Worm (Caenorhabditis elegans): Measurements from ENCODE around the gene F13H6.5.

The F13H6.5 gene

DNA sequence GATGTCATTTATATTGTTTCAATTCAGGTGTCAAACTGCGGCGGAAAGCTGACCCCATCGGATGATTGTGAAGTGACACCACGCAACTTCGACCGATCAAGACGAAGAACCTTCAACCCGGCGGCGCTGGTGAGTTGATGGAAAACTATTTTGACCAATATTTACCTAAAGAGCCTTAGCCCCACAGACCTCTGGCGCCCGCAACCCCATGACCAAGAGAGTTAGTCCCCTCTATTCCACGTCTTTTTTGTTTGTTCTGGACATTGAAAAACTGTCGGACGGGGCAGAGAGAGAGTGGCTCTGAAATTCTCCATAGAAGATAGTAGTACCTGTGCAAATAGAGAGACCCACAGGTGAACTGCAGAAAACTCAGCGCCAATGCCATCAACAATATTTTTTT is 16.0 kb downstream of the F13H6.5 start:
- no peak for TF ChIP-seq T22C8.4 (GFP tag; IDR thresholded peaks at IDR 0.05)
- TF ChIP-seq med-1 (GFP tag; optimal IDR thresholded peaks at IDR 0.05; ENCODE audit: insufficient read depth): no peak
- no peak for TF ChIP-seq klf-2 (GFP tag; conservative IDR thresholded peaks at IDR 0.05)

DNA sequence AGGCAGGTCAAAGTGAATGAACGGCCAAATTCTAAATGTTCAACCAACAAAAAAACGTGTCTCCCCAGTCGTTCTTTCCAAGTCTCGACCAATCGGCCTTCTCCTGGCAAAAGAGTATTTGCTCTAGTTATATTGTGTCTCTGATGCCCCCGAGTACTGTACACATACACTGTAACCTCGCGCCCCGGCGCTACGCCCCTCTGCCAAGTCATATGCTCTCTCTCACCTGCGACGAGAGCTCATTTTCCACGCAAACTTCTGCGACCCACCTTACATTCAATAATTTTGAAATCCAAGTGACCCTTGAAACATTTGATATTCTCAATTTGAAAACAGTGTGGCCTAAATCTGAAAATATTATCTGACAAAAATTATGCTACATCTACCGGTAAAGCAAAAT is 17.5 kb downstream of the F13H6.5 start:
- TF ChIP-seq ref-1 (GFP tag; conservative IDR thresholded peaks at IDR 0.05): no peak
- no peak for TF ChIP-seq ztf-29 (GFP tag; IDR thresholded peaks at IDR 0.05)
- TF ChIP-seq tab-1 (GFP tag; IDR thresholded peaks at IDR 0.05): no peak
- TF ChIP-seq med-1 (GFP tag; optimal IDR thresholded peaks at IDR 0.05; ENCODE audit: insufficient read depth): no peak
- TF ChIP-seq klf-2 (GFP tag; conservative IDR thresholded peaks at IDR 0.05): no peak
- TF ChIP-seq ztf-23 (GFP tag; IDR thresholded peaks at IDR 0.05): no peak
- no peak for TF ChIP-seq flt-1 (GFP tag; IDR thresholded peaks at IDR 0.05)
- no peak for TF ChIP-seq T22C8.4 (GFP tag; IDR thresholded peaks at IDR 0.05)

DNA sequence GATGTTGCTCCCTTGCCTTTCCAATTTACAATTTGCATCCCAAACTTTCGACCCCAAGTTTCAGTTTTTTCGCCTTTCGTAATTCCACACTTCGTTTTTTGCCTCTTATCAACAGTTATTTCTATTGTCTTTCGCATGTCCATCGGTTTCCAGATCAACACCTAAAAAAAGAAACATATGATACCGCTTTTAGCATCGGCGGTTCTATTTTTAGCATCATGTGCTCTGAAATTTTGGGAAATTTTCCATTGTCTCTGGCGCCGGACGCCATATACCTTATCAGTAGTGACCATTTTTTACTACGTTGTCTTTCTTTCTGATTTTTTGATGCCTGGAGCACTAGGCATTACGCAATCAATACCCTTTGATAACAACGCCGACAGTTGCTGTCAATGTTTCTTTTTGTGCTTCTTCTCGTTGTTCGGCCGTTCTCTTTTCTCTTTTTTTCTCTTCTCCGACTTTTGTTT is 18.7 kb downstream of the F13H6.5 start, which contains the start of gene bcl-11:
TSS of gene bcl-11 (plus strand) at position 51 of the 467 bp plus-strand sequence.
- no peak for TF ChIP-seq med-1 (GFP tag; optimal IDR thresholded peaks at IDR 0.05; ENCODE audit: insufficient read depth)
- no peak for TF ChIP-seq ztf-23 (GFP tag; IDR thresholded peaks at IDR 0.05)
- TF ChIP-seq flt-1 (GFP tag; IDR thresholded peaks at IDR 0.05): no peak
- TF ChIP-seq tab-1 (GFP tag; IDR thresholded peaks at IDR 0.05): no peak
- no peak for TF ChIP-seq ztf-29 (GFP tag; IDR thresholded peaks at IDR 0.05)
- no peak for TF ChIP-seq T22C8.4 (GFP tag; IDR thresholded peaks at IDR 0.05)
- TF ChIP-seq klf-2 (GFP tag; conservative IDR thresholded peaks at IDR 0.05): no peak
- no peak for TF ChIP-seq ref-1 (GFP tag; conservative IDR thresholded peaks at IDR 0.05)
- no peak for TF ChIP-seq cog-1 (tag; optimal IDR thresholded peaks at IDR 0.05)

DNA sequence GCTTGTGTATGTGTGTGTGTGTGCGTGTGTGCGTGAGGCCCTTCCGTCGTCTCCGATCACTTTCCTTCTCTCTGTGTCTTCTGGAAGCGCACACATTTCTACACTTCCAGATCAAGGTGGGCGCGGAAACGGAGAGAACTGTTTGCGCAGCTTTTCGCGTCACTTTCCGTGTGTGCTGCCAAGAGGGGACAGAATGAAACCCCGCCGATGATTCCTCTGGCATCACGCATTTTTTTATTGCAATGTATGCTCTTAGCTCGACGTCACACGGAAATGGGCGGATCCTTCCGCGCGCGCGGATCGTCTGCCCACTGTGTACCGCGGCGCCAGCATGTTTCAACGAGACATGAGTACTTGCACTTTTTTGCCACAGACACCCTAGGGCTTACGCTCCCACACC is 19.3 kb downstream of the F13H6.5 start:
- no peak for TF ChIP-seq ztf-29 (GFP tag; IDR thresholded peaks at IDR 0.05)
- TF ChIP-seq med-1 (GFP tag; optimal IDR thresholded peaks at IDR 0.05; ENCODE audit: insufficient read depth): no peak
- no peak for TF ChIP-seq flt-1 (GFP tag; IDR thresholded peaks at IDR 0.05)
- TF ChIP-seq ref-1 (GFP tag; conservative IDR thresholded peaks at IDR 0.05): no peak
- TF ChIP-seq cog-1 (tag; optimal IDR thresholded peaks at IDR 0.05): no peak
- TF ChIP-seq ztf-23 (GFP tag; IDR thresholded peaks at IDR 0.05): no peak
- no peak for TF ChIP-seq klf-2 (GFP tag; conservative IDR thresholded peaks at IDR 0.05)
- TF ChIP-seq T22C8.4 (GFP tag; IDR thresholded peaks at IDR 0.05): no peak
- TF ChIP-seq tab-1 (GFP tag; IDR thresholded peaks at IDR 0.05): no peak

DNA sequence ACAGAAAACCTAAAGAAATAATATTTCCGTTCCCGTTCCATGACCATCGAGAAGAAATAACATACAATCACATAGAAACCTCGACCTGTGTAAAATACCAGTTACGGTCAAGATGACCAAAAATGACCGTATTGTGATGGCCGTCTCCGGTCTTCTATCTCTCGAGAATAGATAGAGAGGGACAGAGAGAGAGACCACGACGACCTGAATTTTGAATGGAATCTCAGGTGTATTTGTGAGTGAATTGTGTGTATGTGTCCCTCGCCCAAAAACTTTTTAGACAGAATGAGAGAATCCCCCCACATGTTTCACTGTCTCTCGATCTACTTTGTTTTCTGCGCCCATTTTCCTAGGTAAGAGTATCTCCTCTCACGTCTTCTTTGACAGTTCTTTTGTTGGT is 20.0 kb downstream of the F13H6.5 start:
- TF ChIP-seq flt-1 (GFP tag; IDR thresholded peaks at IDR 0.05) (no peak), T22C8.4 (GFP tag; IDR thresholded peaks at IDR 0.05) (no peak), tab-1 (GFP tag; IDR thresholded peaks at IDR 0.05) (no peak), ref-1 (GFP tag; conservative IDR thresholded peaks at IDR 0.05) (no peak), ztf-29 (GFP tag; IDR thresholded peaks at IDR 0.05) (no peak), med-1 (GFP tag; optimal IDR thresholded peaks at IDR 0.05; ENCODE audit: insufficient read depth) (no peak), ztf-23 (GFP tag; IDR thresholded peaks at IDR 0.05) (no peak), klf-2 (GFP tag; conservative IDR thresholded peaks at IDR 0.05) (no peak), cog-1 (tag; optimal IDR thresholded peaks at IDR 0.05) (no peak)

DNA sequence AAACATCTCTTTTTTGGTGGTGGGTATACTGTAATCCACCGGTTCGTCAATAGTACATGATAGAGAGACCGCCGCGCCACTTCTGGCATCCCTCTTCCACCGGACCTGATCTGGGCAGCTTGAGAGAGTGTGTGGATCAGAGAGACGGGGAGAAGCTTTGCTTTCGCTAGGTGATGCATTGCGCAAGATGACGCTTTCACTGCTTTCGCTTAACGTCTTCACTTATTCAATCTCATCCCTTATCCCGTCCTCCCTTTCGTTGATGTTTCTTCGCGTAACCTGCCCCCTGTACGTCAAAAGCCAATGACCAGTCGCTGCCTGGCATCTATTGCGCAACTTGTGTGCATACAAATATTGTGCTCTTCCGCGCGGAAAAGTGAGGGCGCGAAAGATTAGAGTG is 20.5 kb downstream of the F13H6.5 start:
- no peak for TF ChIP-seq ref-1 (GFP tag; conservative IDR thresholded peaks at IDR 0.05)
- no peak for TF ChIP-seq ztf-23 (GFP tag; IDR thresholded peaks at IDR 0.05)
- no peak for TF ChIP-seq klf-2 (GFP tag; conservative IDR thresholded peaks at IDR 0.05)
- no peak for TF ChIP-seq T22C8.4 (GFP tag; IDR thresholded peaks at IDR 0.05)
- TF ChIP-seq ztf-29 (GFP tag; IDR thresholded peaks at IDR 0.05): no peak
- no peak for TF ChIP-seq cog-1 (tag; optimal IDR thresholded peaks at IDR 0.05)
- TF ChIP-seq tab-1 (GFP tag; IDR thresholded peaks at IDR 0.05): no peak
- no peak for TF ChIP-seq flt-1 (GFP tag; IDR thresholded peaks at IDR 0.05)
- TF ChIP-seq med-1 (GFP tag; optimal IDR thresholded peaks at IDR 0.05; ENCODE audit: insufficient read depth): no peak

DNA sequence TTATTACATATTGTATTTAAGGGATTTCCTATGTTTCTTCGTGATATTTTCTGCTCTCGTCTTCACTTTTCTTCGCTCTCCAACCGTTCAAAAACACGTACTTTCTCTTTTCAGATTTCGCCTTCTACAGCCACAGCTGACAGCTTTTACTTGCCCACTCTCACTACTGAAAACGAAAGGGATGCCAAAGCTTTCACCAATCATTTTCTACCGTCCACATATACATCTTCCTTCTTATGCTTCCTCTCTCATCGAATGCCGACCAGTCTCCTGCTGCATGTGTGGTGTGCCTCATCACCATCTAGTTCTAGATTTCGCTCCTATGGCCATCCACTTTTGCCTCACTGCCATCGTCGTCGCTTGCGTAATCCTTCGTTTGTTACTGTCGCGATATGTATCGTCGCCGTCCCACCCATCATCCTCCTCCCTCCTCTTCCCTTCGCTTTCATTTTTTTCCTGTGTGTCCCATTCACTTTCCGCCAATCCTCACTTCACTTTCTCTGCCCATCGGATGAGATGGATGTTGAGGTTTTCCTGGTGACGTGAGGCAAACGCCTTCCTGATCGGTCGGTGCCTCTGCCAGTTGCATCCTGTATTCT is 21.5 kb downstream of the F13H6.5 start:
- TF ChIP-seq klf-2 (GFP tag; conservative IDR thresholded peaks at IDR 0.05): no peak
- TF ChIP-seq flt-1 (GFP tag; IDR thresholded peaks at IDR 0.05): no peak
- no peak for TF ChIP-seq ztf-29 (GFP tag; IDR thresholded peaks at IDR 0.05)
- no peak for TF ChIP-seq T22C8.4 (GFP tag; IDR thresholded peaks at IDR 0.05)
- TF ChIP-seq tab-1 (GFP tag; IDR thresholded peaks at IDR 0.05): no peak
- TF ChIP-seq ztf-23 (GFP tag; IDR thresholded peaks at IDR 0.05): no peak
- no peak for TF ChIP-seq cog-1 (tag; optimal IDR thresholded peaks at IDR 0.05)
- TF ChIP-seq med-1 (GFP tag; optimal IDR thresholded peaks at IDR 0.05; ENCODE audit: insufficient read depth): no peak
- TF ChIP-seq ref-1 (GFP tag; conservative IDR thresholded peaks at IDR 0.05): no peak

DNA sequence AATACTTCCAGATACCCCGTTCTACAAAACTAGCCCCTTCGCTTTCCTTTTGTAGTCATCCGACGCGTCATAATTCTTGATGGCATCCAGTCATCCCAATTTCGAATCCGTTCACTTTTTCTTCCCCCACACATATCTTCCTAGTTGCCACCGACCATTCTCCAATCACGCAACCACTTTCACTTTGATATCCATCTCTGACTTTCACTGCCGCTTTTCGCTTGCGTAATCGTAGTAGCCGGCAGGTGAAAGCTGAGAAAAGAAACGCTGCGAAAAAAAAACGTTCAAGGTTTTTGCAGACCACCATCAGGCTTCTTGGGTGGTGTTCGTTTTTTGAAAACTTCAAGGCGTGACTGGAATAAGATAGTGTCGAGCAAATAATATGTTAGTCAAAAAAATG is 22.4 kb downstream of the F13H6.5 start:
- TF ChIP-seq flt-1 (GFP tag; IDR thresholded peaks at IDR 0.05) (no peak), tab-1 (GFP tag; IDR thresholded peaks at IDR 0.05) (no peak), ztf-23 (GFP tag; IDR thresholded peaks at IDR 0.05) (no peak)

DNA sequence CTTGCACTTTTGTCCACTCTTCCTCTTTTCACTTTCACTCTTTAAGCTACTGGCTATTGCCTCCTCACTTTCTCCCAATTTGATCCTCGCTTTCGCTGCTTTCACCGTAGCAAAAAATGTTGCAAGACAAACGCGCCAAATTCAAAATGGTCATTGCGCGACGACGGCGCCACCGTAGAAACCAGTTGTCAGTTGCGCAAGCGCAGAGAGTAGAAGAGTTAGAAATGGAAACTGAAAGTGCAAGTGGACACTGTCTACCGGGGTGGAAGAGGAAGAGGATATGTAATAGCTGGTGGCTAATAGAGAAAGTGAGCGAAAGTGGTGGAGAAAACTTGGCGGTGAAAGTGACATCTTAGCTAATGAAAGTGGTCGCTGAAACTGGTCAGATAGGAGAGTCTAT is 23.6 kb downstream of the F13H6.5 start:
- TF ChIP-seq cog-1 (tag; optimal IDR thresholded peaks at IDR 0.05) (no peak), ztf-29 (GFP tag; IDR thresholded peaks at IDR 0.05) (no peak), ref-1 (GFP tag; conservative IDR thresholded peaks at IDR 0.05) (no peak), T22C8.4 (GFP tag; IDR thresholded peaks at IDR 0.05) (no peak), med-1 (GFP tag; optimal IDR thresholded peaks at IDR 0.05; ENCODE audit: insufficient read depth) (no peak), flt-1 (GFP tag; IDR thresholded peaks at IDR 0.05) (no peak), klf-2 (GFP tag; conservative IDR thresholded peaks at IDR 0.05) (no peak), tab-1 (GFP tag; IDR thresholded peaks at IDR 0.05) (no peak)

DNA sequence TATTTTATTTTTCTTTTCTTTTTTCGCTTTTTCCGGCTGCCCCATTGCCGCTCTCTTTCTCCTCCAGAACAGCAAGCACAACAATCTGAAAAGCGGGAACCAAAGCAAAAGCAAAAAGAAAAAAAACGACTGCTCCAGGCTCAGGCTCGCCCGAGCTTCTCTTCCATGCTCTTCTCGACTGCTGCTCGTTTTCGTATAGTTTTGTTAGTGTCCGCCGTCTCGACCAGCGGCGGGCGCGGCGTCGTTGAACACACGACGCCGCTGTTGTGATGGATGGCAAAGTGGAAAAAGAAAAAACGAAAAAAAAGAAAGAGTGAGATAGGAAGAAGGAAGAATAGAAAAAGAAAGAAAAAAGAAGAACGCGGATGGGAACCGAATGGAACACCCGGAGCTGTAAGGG is 24.6 kb downstream of the F13H6.5 start:
- TF ChIP-seq ztf-23 (GFP tag; IDR thresholded peaks at IDR 0.05) (no peak), cog-1 (tag; optimal IDR thresholded peaks at IDR 0.05) (no peak), T22C8.4 (GFP tag; IDR thresholded peaks at IDR 0.05) (no peak), ref-1 (GFP tag; conservative IDR thresholded peaks at IDR 0.05) (no peak), flt-1 (GFP tag; IDR thresholded peaks at IDR 0.05) (no peak), ztf-29 (GFP tag; IDR thresholded peaks at IDR 0.05) (no peak), med-1 (GFP tag; optimal IDR thresholded peaks at IDR 0.05; ENCODE audit: insufficient read depth) (no peak)
